Fruit fly (Drosophila melanogaster) whole organism, adult: ENCODE measurements around the gene Non3.

Source experiments
- CG12768 ChIP-seq: fragments of 200-800 bp; sonication (Bioruptor generic); optimal IDR thresholded peaks from 2 replicates; lab custom pipeline; 2017; ENCODE audit warnings: missing biosample characterization, missing genetic modification characterization, mild to moderate bottlenecking, moderate library complexity, missing genetic modification reagents
- CG33017 ChIP-seq: fragments of 200-800 bp; sonication (Bioruptor generic); optimal IDR thresholded peaks from 2 replicates; lab custom pipeline; 2018; ENCODE audit warnings: missing biosample characterization, mild to moderate bottlenecking, missing genetic modification characterization, moderate library complexity
- CG5204 ChIP-seq: fragments of 200-800 bp; sonication (Bioruptor generic); optimal IDR thresholded peaks from 2 replicates; lab custom pipeline; 2016; ENCODE audit warnings: missing biosample characterization, missing genetic modification characterization
- bab1 ChIP-seq: fragments of 200-800 bp; sonication (Bioruptor generic); optimal IDR thresholded peaks from 3 replicates; lab custom pipeline; 2019; ENCODE audit warnings: missing biosample characterization, mild to moderate bottlenecking, missing genetic modification characterization, moderate library complexity
- cic ChIP-seq: fragments of 200-800 bp; sonication (Bioruptor generic); optimal IDR thresholded peaks from 2 replicates; lab custom pipeline; 2017; ENCODE audit warnings: missing biosample characterization, mild to moderate bottlenecking, missing genetic modification characterization, moderate library complexity
- ovo ChIP-seq: fragments of 200-800 bp; sonication (Bioruptor generic); optimal IDR thresholded peaks from 2 replicates; lab custom pipeline; 2016; ENCODE audit warnings: missing biosample characterization, missing genetic modification characterization
- toe ChIP-seq: fragments of 200-800 bp; sonication (Bioruptor generic); optimal IDR thresholded peaks from 2 replicates; lab custom pipeline; 2016; ENCODE audit warnings: missing biosample characterization, missing genetic modification characterization

- peak; percentile 19 for TF ChIP-seq bab1 (GFP tag; lab: Kevin White, UChicago)
- no peak for TF ChIP-seq ovo (GFP tag; lab: Kevin White, UChicago)
- TF ChIP-seq CG12768 (GFP tag; lab: Kevin White, UChicago): peak; percentile 68
- TF ChIP-seq toe: no peak
- TF ChIP-seq CG5204 (GFP tag; lab: Kevin White, UChicago): no peak
- TF ChIP-seq CG33017 (tag; lab: Kevin White, UChicago): no peak
- TF ChIP-seq cic (GFP tag; lab: Kevin White, UChicago): peak; percentile 84
Observed at dm6 chr3R:18246041-18246440, 22.5 kb downstream of the Non3 start.
